Worm (Caenorhabditis elegans) whole organism, L4/young adult: Measurements from ENCODE around the gene nlp-27.

Source experiments
- W03F9.2 ChIP-seq: fragments of 150-350 bp; optimal IDR thresholded peaks from 2 replicates; lab custom pipeline; 2014; ENCODE audit warnings: missing biosample characterization, missing genetic modification characterization
- dao-5 ChIP-seq: sonication (generic microtip); optimal IDR thresholded peaks from 2 replicates; lab custom pipeline; 2016; ENCODE audit warnings: missing genotype, missing genetic modification characterization, moderate library complexity, missing compliant biosample characterization
- him-1 ChIP-seq: sonication (generic microtip); optimal IDR thresholded peaks from 2 replicates; lab custom pipeline; 2016; ENCODE audit warnings: missing genotype, missing genetic modification reagents, missing genetic modification characterization, missing compliant biosample characterization

nlp-27 gene

ce11 chrV:3979053-3979452, 10.1 kb upstream of the nlp-27 start, which contains the start of gene nlp-34:
Gene nlp-34 (minus strand): TSS chrV:3979134.
- TF ChIP-seq W03F9.2 (tag; lab: Kevin White, UChicago): no peak
- TF ChIP-seq him-1 (tag; lab: Kevin White, UChicago): no peak
- TF ChIP-seq dao-5: no peak

DNA sequence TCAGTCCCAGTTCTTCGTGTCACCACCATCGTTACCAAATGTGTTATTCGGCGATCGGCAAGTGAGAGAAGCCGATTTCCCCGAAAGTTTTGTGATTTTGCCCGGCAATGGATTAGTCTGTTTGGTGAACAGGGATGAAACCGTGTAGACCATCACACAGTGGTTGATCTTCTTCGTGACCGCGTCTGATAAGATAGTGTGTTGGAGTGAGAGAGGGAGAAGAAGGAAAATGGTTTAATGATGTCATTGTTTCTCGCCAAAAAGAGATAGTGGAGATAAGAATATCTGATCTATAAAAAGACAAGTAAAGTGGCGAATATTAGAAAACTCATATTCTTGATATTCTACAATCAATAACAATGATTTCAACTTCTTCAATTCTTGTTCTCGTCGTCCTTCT, 9.4 kb upstream of the nlp-27 start, which contains the start of gene nlp-31:
nlp-31 (plus strand) TSS at position 237 of the 400 bp plus-strand sequence.
- no peak for TF ChIP-seq him-1 (tag; lab: Kevin White, UChicago)
- no peak for TF ChIP-seq dao-5
- TF ChIP-seq W03F9.2 (tag; lab: Kevin White, UChicago): no peak

ce11 chrV:3980228-3980933, 8.8 kb upstream of the nlp-27 start:
- TF ChIP-seq dao-5: no peak
- no peak for TF ChIP-seq W03F9.2 (tag; lab: Kevin White, UChicago)
- TF ChIP-seq him-1 (tag; lab: Kevin White, UChicago): no peak

DNA sequence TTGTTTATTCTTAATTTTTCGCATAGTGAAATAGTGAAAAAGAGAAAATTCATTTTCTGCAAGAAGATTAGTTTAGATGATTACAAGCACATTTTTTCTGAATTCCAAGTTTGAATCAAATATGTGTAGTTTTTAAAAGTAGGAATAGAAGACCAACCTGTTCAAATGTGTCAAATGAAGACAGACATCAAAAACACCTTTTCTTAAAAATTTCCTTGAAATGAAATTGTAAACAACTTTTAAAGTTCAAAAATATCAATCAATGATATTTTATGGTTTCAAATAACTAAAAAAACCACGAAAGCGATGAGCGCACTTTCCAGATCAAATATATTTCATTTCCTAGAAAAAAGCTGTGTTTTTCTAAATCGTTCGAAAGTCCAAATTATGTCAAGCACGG, 7.5 kb upstream of the nlp-27 start, which contains the start of gene nlp-30:
nlp-30 (plus strand) TSS at position 301 of the 400 bp plus-strand sequence.
- TF ChIP-seq dao-5: no peak
- no peak for TF ChIP-seq W03F9.2 (tag; lab: Kevin White, UChicago)
- no peak for TF ChIP-seq him-1 (tag; lab: Kevin White, UChicago)

DNA sequence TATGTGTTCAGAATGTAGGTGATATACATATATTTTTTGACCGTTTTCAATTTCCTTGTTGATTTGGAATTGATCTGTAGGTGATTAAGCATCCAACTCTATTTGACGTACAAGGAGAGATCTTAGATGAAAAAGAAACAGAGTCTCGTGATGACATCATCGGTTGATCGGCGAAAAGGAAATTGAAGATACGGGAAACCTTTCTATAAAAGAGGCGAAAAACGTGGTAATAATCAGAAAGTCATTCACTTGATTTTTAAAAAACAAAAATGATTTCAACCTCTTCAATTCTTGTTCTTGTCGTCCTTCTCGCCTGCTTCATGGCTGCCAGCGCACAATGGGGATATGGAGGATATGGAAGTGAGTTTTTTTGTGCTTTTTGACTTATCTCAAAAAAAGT, 5.0 kb upstream of the nlp-27 start, which contains the start of gene nlp-29:
nlp-29 (plus strand) TSS at position 248 of the 400 bp plus-strand sequence.
- TF ChIP-seq dao-5 (no peak), him-1 (tag; lab: Kevin White, UChicago) (no peak), W03F9.2 (tag; lab: Kevin White, UChicago) (no peak)

DNA sequence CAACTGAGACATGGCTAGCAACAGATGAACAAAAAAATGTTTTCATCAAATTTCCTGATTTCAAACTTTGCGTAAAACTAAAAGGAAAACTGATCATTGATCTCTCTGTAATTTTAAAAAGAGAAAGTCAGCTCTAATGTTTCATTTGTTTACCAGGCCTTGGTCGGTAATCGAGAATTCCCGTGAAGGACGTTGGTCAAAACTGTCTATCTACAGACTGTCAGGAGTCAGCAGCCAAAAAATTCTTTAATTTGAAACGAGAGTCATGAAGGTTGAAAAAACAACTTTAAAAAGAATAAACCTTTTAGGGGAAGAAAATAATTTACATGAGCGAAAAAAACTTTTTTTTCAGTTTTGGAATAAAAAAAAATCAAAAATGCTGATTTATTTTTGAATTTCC, 4.1 kb upstream of the nlp-27 start:
- TF ChIP-seq him-1 (tag; lab: Kevin White, UChicago) (no peak), dao-5 (no peak)

ce11 chrV:3987616-3988015, 1.6 kb upstream of the nlp-27 start, which contains the start of gene nlp-28:
Gene nlp-28 (plus strand): TSS chrV:3987900.
- TF ChIP-seq dao-5 (no peak), W03F9.2 (tag; lab: Kevin White, UChicago) (no peak), him-1 (tag; lab: Kevin White, UChicago) (no peak)

DNA sequence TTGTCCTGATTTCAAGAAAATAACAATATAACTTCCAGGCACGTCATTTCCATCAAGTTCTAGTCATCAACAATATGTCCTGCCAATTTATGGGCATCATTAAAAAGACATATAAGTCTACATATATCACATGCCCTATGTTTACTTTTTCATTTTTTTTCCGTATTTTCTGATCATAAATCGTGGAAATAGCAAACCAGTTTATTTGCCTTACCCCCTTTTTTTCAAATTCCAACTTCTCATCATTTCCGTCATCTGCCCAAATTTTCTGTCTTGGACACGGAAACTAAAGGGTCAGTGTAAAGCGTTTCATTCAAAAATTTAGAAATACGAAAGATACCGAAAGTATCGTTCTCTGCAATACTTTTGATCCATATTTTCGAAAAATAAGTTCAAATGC, 3.2 kb downstream of the nlp-27 start:
- TF ChIP-seq W03F9.2 (tag; lab: Kevin White, UChicago) (no peak), him-1 (tag; lab: Kevin White, UChicago) (no peak), dao-5 (no peak)

DNA sequence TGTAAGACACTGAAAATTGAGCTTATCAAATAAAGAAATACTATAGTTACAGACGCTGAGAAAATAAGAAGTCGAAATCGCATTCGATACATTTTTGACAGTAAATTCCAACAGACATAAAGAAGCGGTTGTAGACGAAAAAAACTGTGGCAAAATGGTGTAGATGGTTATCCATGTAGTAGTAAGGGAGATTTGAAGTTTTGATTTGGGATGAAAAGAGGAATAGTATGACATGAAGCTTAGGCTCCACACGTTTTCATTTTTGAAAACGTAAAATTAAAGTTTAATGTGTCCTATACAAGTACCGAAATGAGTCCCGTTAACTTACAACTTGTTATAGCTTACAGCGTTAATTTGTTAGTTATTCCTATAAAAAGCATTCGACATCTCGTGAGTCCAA, 4.9 kb downstream of the nlp-27 start, which contains the start of gene K09D9.9:
K09D9.9 (minus strand) TSS at position 101 of the 400 bp plus-strand sequence.
- TF ChIP-seq him-1 (tag; lab: Kevin White, UChicago) (no peak), dao-5 (no peak), W03F9.2 (tag; lab: Kevin White, UChicago) (no peak)

DNA sequence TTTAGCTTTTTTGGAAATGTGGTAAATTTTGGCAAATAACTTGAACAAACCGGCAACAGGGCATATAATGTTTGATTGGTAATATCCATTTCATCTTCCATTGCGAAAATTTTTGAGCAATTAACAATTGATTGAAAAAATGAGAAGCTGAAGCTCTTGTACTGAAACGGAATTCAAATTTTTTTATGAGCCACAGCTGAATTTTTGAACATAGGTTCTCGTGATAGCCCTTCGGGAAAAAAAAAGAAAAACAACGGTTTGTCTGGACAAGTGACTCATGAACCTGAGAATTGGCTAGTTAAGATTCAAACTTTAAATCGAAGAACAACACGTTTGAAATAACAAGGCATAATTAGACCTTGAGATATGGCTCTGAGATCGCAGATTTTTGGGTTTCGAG, 6.7 kb downstream of the nlp-27 start, which contains the start of gene srx-62:
srx-62 (minus strand) TSS at position 101 of the 400 bp plus-strand sequence.
- TF ChIP-seq him-1 (tag; lab: Kevin White, UChicago) (no peak), W03F9.2 (tag; lab: Kevin White, UChicago) (no peak), dao-5 (no peak)

- no peak for TF ChIP-seq dao-5
- TF ChIP-seq W03F9.2 (tag; lab: Kevin White, UChicago): no peak
- no peak for TF ChIP-seq him-1 (tag; lab: Kevin White, UChicago)
Observed at ce11 chrV:4004577-4004976, 15.4 kb downstream of the nlp-27 start.

- TF ChIP-seq dao-5: no peak
- no peak for TF ChIP-seq him-1 (tag; lab: Kevin White, UChicago)
- TF ChIP-seq W03F9.2 (tag; lab: Kevin White, UChicago): no peak
Observed at ce11 chrV:4005219-4005618, 16.0 kb downstream of the nlp-27 start, which contains the start of gene srh-8. Gene srh-8 (plus strand): TSS chrV:4005519.

DNA sequence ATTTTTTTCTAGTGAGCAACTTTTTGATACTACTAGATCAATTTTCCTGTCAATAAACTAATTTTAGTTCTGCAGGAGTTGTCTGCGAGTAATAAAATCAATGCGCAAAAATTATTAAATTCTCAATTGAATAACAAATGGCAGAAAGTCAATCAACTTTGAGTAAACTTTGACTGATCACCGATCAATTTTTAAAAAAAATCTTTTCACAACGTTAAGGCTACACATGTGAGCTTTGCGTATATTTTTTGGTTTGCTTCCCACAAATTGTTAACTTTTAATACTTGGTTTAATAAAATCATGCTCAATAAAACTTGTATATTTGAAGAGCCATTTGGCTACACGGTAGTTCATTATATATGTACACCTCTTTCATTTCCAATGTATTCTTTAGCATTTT, 18.7 kb downstream of the nlp-27 start, which contains the start of gene srh-7:
srh-7 (plus strand) TSS at position 301 of the 400 bp plus-strand sequence.
- no peak for TF ChIP-seq W03F9.2 (tag; lab: Kevin White, UChicago)
- TF ChIP-seq him-1 (tag; lab: Kevin White, UChicago): no peak
- TF ChIP-seq dao-5: no peak

ce11 chrV:4010170-4010569, 21.0 kb downstream of the nlp-27 start, which contains the start of gene srh-4:
Gene srh-4 (plus strand): TSS chrV:4010470.
- TF ChIP-seq W03F9.2 (tag; lab: Kevin White, UChicago): no peak
- no peak for TF ChIP-seq him-1 (tag; lab: Kevin White, UChicago)
- no peak for TF ChIP-seq dao-5
